Worm (Caenorhabditis elegans) whole organism, mixed stage, embryonic: Measurements from ENCODE around the gene F10G7.12.

Experiments
- blmp-1 ChIP-seq: fragments of 150-350 bp; optimal IDR thresholded peaks from 2 replicates; lab custom pipeline; 2014; ENCODE audit warnings: missing biosample characterization, missing genetic modification characterization
- lsy-2 ChIP-seq: fragments of 150-350 bp; optimal IDR thresholded peaks from 2 replicates; lab custom pipeline; 2014; ENCODE audit warnings: missing biosample characterization, missing genetic modification characterization
- mep-1 ChIP-seq: fragments of 150-350 bp; optimal IDR thresholded peaks from 2 replicates; lab custom pipeline; 2017; ENCODE audit warnings: missing biosample characterization, missing genetic modification reagents, missing genetic modification characterization, inconsistent platforms
- nhr-2 ChIP-seq: fragments of 150-350 bp; optimal IDR thresholded peaks from 2 replicates; lab custom pipeline; 2014; ENCODE audit warnings: missing biosample characterization, missing genetic modification characterization
- nhr-28 ChIP-seq: fragments of 150-350 bp; optimal IDR thresholded peaks from 2 replicates; lab custom pipeline; 2014; ENCODE audit warnings: missing biosample characterization, missing genetic modification characterization
- nhr-76 ChIP-seq: sonication (generic microtip); optimal IDR thresholded peaks from 2 replicates; lab custom pipeline; 2017; ENCODE audit warnings: missing biosample characterization, missing genetic modification characterization
- tbx-8 ChIP-seq: fragments of 200-800 bp; sonication (Bioruptor generic); optimal IDR thresholded peaks from 2 replicates; lab custom pipeline; 2018; ENCODE audit warnings: mild to moderate bottlenecking, missing genetic modification characterization, moderate library complexity, missing compliant biosample characterization
- unc-62 ChIP-seq: fragments of 150-350 bp; optimal IDR thresholded peaks from 2 replicates; lab custom pipeline; 2014; ENCODE audit warnings: missing biosample characterization, missing genetic modification reagents, missing genetic modification characterization

DNA sequence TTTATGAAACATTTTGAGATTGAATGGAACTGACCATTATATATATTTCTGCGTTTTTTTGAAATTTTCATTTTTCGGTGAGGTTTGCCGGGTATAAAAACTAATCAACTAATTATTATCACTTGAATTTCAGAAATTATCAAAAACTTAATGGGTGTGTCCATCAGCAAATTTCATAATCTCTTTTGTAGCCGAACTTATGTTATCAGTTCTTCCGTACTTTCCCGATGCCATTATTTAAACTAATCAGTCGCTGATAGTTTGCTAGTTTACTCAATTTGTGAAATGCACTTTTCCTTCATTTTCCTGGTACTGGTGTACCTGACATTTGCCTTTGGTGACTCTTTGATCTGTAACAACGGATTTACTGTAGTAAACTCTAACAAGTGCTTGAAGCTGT, 15.4 kb upstream of the F10G7.12 start:
- no peak for TF ChIP-seq nhr-2 (tag; lab: Kevin White, UChicago)
- no peak for TF ChIP-seq tbx-8 (GFP tag; lab: Kevin White, UChicago)
- no peak for TF ChIP-seq blmp-1 (tag; lab: Kevin White, UChicago)
- no peak for TF ChIP-seq unc-62 (GFP tag; lab: Kevin White, UChicago)
- TF ChIP-seq nhr-28 (tag; lab: Kevin White, UChicago), result no peak
- TF ChIP-seq mep-1 (tag; lab: Kevin White, UChicago), result no peak
- TF ChIP-seq lsy-2, result no peak
- TF ChIP-seq nhr-76 (tag; lab: Kevin White, UChicago), result no peak
